Fruit fly (Drosophila melanogaster) whole organism, embryonic: Measurements from ENCODE around the gene CG33111.

Experiments used
- Adf1 ChIP-seq: fragments of 200-800 bp; sonication (Bioruptor generic); IDR thresholded peaks from 2 replicates; pipeline ENCODE4 v1.3.6; 2022; ENCODE audit warnings: missing biosample characterization, missing genetic modification characterization
- Atf3 ChIP-seq: fragments of 200-800 bp; sonication (Bioruptor generic); optimal IDR thresholded peaks from 3 replicates; lab custom pipeline; 2016; ENCODE audit warnings: missing biosample characterization, missing genetic modification characterization
- B-H1 ChIP-seq: fragments of 200-800 bp; sonication (Bioruptor generic); IDR thresholded peaks from 3 replicates; pipeline ENCODE4 v1.3.6; 2022; ENCODE audit warnings: missing biosample characterization, missing genetic modification characterization
- BEAF-32 ChIP-seq: fragments of 200-800 bp; sonication (Bioruptor generic); optimal IDR thresholded peaks from 3 replicates; lab custom pipeline; 2017; ENCODE audit warnings: missing biosample characterization, missing genetic modification characterization, mild to moderate bottlenecking, moderate library complexity, missing genetic modification reagents
- C15 ChIP-seq: fragments of 200-800 bp; sonication (Bioruptor generic); IDR thresholded peaks from 3 replicates; pipeline ENCODE4 v1.3.6; 2022; ENCODE audit warnings: missing biosample characterization, missing genetic modification characterization
- CG10462 ChIP-seq: fragments of 200-800 bp; sonication (Bioruptor generic); optimal IDR thresholded peaks from 2 replicates; lab custom pipeline; 2016; ENCODE audit warnings: missing biosample characterization, missing genetic modification characterization
- CG10543 ChIP-seq: fragments of 200-800 bp; sonication (Bioruptor generic); optimal IDR thresholded peaks from 3 replicates; lab custom pipeline; 2017; ENCODE audit warnings: missing biosample characterization, mild to moderate bottlenecking, missing genetic modification characterization, moderate library complexity
- CG11247 ChIP-seq: fragments of 200-800 bp; sonication (Bioruptor generic); IDR thresholded peaks from 2 replicates; pipeline ENCODE4 v1.3.6; 2022; ENCODE audit warnings: missing biosample characterization, missing genetic modification characterization
- CG11456 ChIP-seq: fragments of 200-800 bp; sonication (Bioruptor generic); IDR thresholded peaks from 3 replicates; pipeline ENCODE4 v1.3.6; 2022; ENCODE audit warnings: missing biosample characterization, missing genetic modification characterization
- CG15073 ChIP-seq: fragments of 200-800 bp; sonication (Bioruptor generic); optimal IDR thresholded peaks from 2 replicates; lab custom pipeline; 2016; ENCODE audit warnings: missing biosample characterization, missing genetic modification characterization
- CG1602 ChIP-seq: fragments of 200-800 bp; sonication (Bioruptor generic); optimal IDR thresholded peaks from 3 replicates; lab custom pipeline; 2016; ENCODE audit warnings: missing biosample characterization, missing genetic modification characterization
- CG17385 ChIP-seq: fragments of 200-800 bp; sonication (Bioruptor generic); optimal IDR thresholded peaks from 3 replicates; lab custom pipeline; 2018; ENCODE audit warnings: missing biosample characterization, mild to moderate bottlenecking, missing genetic modification characterization
- CG2712 ChIP-seq: fragments of 200-800 bp; optimal IDR thresholded peaks from 3 replicates; lab custom pipeline; 2019; ENCODE audit warnings: missing biosample characterization, mild to moderate bottlenecking, missing genetic modification characterization, moderate library complexity
- CG2889 ChIP-seq: fragments of 200-800 bp; sonication (Bioruptor generic); IDR thresholded peaks from 3 replicates; pipeline ENCODE4 v1.3.6; 2022; ENCODE audit warnings: missing biosample characterization, missing genetic modification characterization
- CG3838 ChIP-seq: fragments of 200-800 bp; sonication (Bioruptor generic); optimal IDR thresholded peaks from 3 replicates; lab custom pipeline; 2016; ENCODE audit warnings: missing biosample characterization, missing genetic modification characterization
- CG4404 ChIP-seq: fragments of 200-800 bp; sonication (Bioruptor generic); IDR thresholded peaks from 2 replicates; pipeline ENCODE4 v1.3.6; 2022; ENCODE audit warnings: missing biosample characterization, missing genetic modification characterization
- CG4424 ChIP-seq: fragments of 200-800 bp; sonication (Bioruptor generic); optimal IDR thresholded peaks from 3 replicates; lab custom pipeline; 2016; ENCODE audit warnings: missing biosample characterization, missing genetic modification characterization
- CG4617 ChIP-seq: fragments of 200-800 bp; sonication (Bioruptor generic); optimal IDR thresholded peaks from 3 replicates; lab custom pipeline; 2016; ENCODE audit warnings: missing biosample characterization, missing genetic modification characterization, borderline replicate concordance
- CG4707 ChIP-seq: fragments of 200-800 bp; sonication (Bioruptor generic); optimal IDR thresholded peaks from 2 replicates; lab custom pipeline; 2018; ENCODE audit warnings: missing biosample characterization, mild to moderate bottlenecking, missing genetic modification characterization, moderate library complexity
- CG5180 ChIP-seq: fragments of 200-800 bp; sonication (Bioruptor generic); optimal IDR thresholded peaks from 3 replicates; lab custom pipeline; 2017; ENCODE audit warnings: missing biosample characterization, missing genetic modification characterization, mild to moderate bottlenecking, moderate library complexity, missing genetic modification reagents
- CG5953 ChIP-seq: fragments of 200-800 bp; sonication (Bioruptor generic); IDR thresholded peaks from 2 replicates; pipeline ENCODE4 v1.3.6; 2022; ENCODE audit warnings: missing biosample characterization, missing genetic modification characterization
- CG6272 ChIP-seq: fragments of 200-800 bp; sonication (Bioruptor generic); IDR thresholded peaks from 2 replicates; pipeline ENCODE4 v1.3.6; 2022; ENCODE audit warnings: missing biosample characterization, missing genetic modification characterization
- CG7745 ChIP-seq: fragments of 200-800 bp; sonication (Bioruptor generic); optimal IDR thresholded peaks from 2 replicates; lab custom pipeline; 2018; ENCODE audit warnings: missing biosample characterization, mild to moderate bottlenecking, missing genetic modification characterization, moderate library complexity
- CG7928 ChIP-seq: fragments of 200-800 bp; sonication (Bioruptor generic); optimal IDR thresholded peaks from 2 replicates; lab custom pipeline; 2017; ENCODE audit warnings: missing biosample characterization, mild to moderate bottlenecking, missing genetic modification characterization
- CG9215 ChIP-seq: fragments of 200-800 bp; sonication (Bioruptor generic); IDR thresholded peaks from 2 replicates; pipeline ENCODE4 v1.3.6; 2022; ENCODE audit warnings: missing biosample characterization, missing genetic modification characterization
- CTCF ChIP-seq: fragments of 200-800 bp; sonication (Bioruptor generic); optimal IDR thresholded peaks from 2 replicates; lab custom pipeline; 2017; ENCODE audit warnings: missing biosample characterization, mild to moderate bottlenecking, missing genetic modification characterization, moderate library complexity
- Dfd ChIP-seq, 2 experiments: fragments of >200 bp; optimal IDR thresholded peaks; 2 replicates each; lab custom pipeline; 2017; ENCODE audit warnings: missing biosample characterization in 2 of 2, missing genetic modification characterization in 2 of 2
- Dref ChIP-seq: fragments of 200-800 bp; sonication (Bioruptor generic); IDR thresholded peaks from 2 replicates; pipeline ENCODE4 v1.3.6; 2022; ENCODE audit warnings: missing biosample characterization, missing genetic modification characterization
- Elba2 ChIP-seq: fragments of 200-800 bp; sonication (Bioruptor generic); optimal IDR thresholded peaks from 3 replicates; lab custom pipeline; 2016; ENCODE audit warnings: missing biosample characterization, missing genetic modification characterization
- H2.0 ChIP-seq: fragments of 200-800 bp; sonication (Bioruptor generic); IDR thresholded peaks from 2 replicates; pipeline ENCODE4 v1.3.6; 2022; ENCODE audit warnings: missing biosample characterization, missing genetic modification characterization
- HLH3B ChIP-seq: fragments of 200-800 bp; sonication (Bioruptor generic); IDR thresholded peaks from 2 replicates; pipeline ENCODE4 v1.3.6; 2022; ENCODE audit warnings: missing biosample characterization, missing genetic modification characterization
- HLH4C ChIP-seq: fragments of 200-800 bp; sonication (Bioruptor generic); IDR thresholded peaks from 3 replicates; pipeline ENCODE4 v1.3.6; 2022; ENCODE audit warnings: missing biosample characterization, missing genetic modification characterization; ENCODE audit not compliant: partially characterized antibody
- HmgZ ChIP-seq: fragments of 200-800 bp; sonication (Bioruptor generic); optimal IDR thresholded peaks from 2 replicates; lab custom pipeline; 2018; ENCODE audit warnings: missing biosample characterization, mild to moderate bottlenecking, missing genetic modification characterization
- Hr39 ChIP-seq: fragments of >200 bp; optimal IDR thresholded peaks from 2 replicates; lab custom pipeline; 2017
- Jarid2 ChIP-seq: fragments of 200-800 bp; sonication (Bioruptor generic); optimal IDR thresholded peaks from 3 replicates; lab custom pipeline; 2017; ENCODE audit warnings: mild to moderate bottlenecking, missing biosample characterization, missing genetic modification reagents, missing genetic modification characterization
- Sox100B ChIP-seq: fragments of 200-800 bp; sonication (Bioruptor generic); optimal IDR thresholded peaks from 3 replicates; lab custom pipeline; 2018; ENCODE audit warnings: missing biosample characterization, mild to moderate bottlenecking, missing genetic modification characterization
- Spps ChIP-seq: fragments of 200-800 bp; sonication (Bioruptor generic); optimal IDR thresholded peaks from 2 replicates; lab custom pipeline; 2018; ENCODE audit warnings: missing biosample characterization, mild to moderate bottlenecking, missing genetic modification characterization
- amos ChIP-seq: fragments of 200-800 bp; sonication (Bioruptor generic); IDR thresholded peaks from 2 replicates; pipeline ENCODE4 v1.3.6; 2022; ENCODE audit warnings: missing biosample characterization, missing genetic modification characterization; ENCODE audit not compliant: partially characterized antibody
- da ChIP-seq: fragments of 200-800 bp; sonication (Bioruptor generic); optimal IDR thresholded peaks from 2 replicates; lab custom pipeline; 2016; ENCODE audit warnings: missing biosample characterization, missing genetic modification characterization
- dmrt11E ChIP-seq: fragments of 200-800 bp; sonication (Bioruptor generic); optimal IDR thresholded peaks from 3 replicates; lab custom pipeline; 2018; ENCODE audit warnings: missing biosample characterization, mild to moderate bottlenecking, missing genetic modification characterization, moderate library complexity
- ewg ChIP-seq: fragments of 200-800 bp; sonication (Bioruptor generic); optimal IDR thresholded peaks from 3 replicates; lab custom pipeline; 2017; ENCODE audit warnings: mild to moderate bottlenecking, missing biosample characterization, missing genetic modification reagents, missing genetic modification characterization
- hbn ChIP-seq: fragments of 200-800 bp; sonication (Bioruptor generic); IDR thresholded peaks from 2 replicates; pipeline ENCODE4 v1.3.6; 2022; ENCODE audit warnings: missing biosample characterization, missing genetic modification characterization; ENCODE audit not compliant: partially characterized antibody
- lab ChIP-seq: fragments of 200-800 bp; sonication (Bioruptor generic); optimal IDR thresholded peaks from 3 replicates; lab custom pipeline; 2017; ENCODE audit warnings: missing biosample characterization, missing genetic modification characterization, mild to moderate bottlenecking, moderate library complexity, missing genetic modification reagents
- nom ChIP-seq: fragments of 200-800 bp; sonication (Bioruptor generic); optimal IDR thresholded peaks from 2 replicates; lab custom pipeline; 2017; ENCODE audit warnings: missing biosample characterization, missing genetic modification characterization, mild to moderate bottlenecking, moderate library complexity, missing genetic modification reagents
- pb ChIP-seq: fragments of 200-800 bp; sonication (Bioruptor generic); optimal IDR thresholded peaks from 3 replicates; lab custom pipeline; 2016; ENCODE audit warnings: missing biosample characterization, missing genetic modification characterization
- peb ChIP-seq: fragments of 200-800 bp; sonication (Bioruptor generic); IDR thresholded peaks from 2 replicates; pipeline ENCODE4 v1.3.6; 2022; ENCODE audit warnings: missing biosample characterization, missing genetic modification characterization
- pum ChIP-seq: fragments of 200-800 bp; sonication (Bioruptor generic); optimal IDR thresholded peaks from 2 replicates; lab custom pipeline; 2016; ENCODE audit warnings: missing biosample characterization, missing genetic modification characterization
- ranshi ChIP-seq: fragments of 200-800 bp; sonication (Bioruptor generic); IDR thresholded peaks from 2 replicates; pipeline ENCODE4 v1.3.6; 2022; ENCODE audit warnings: missing biosample characterization, missing genetic modification characterization
- seq ChIP-seq: fragments of 200-800 bp; sonication (Bioruptor generic); IDR thresholded peaks from 2 replicates; pipeline ENCODE4 v1.3.6; 2022; ENCODE audit warnings: missing biosample characterization, missing genetic modification characterization
- sob ChIP-seq: fragments of 200-800 bp; sonication (Bioruptor generic); IDR thresholded peaks from 2 replicates; pipeline ENCODE4 v1.3.6; 2022; ENCODE audit warnings: missing biosample characterization, missing genetic modification characterization
- z ChIP-seq: fragments of 200-800 bp; sonication (Bioruptor generic); IDR thresholded peaks from 3 replicates; pipeline ENCODE4 v1.3.6; 2022; ENCODE audit warnings: missing biosample characterization, missing genetic modification characterization

Gene CG33111

DNA sequence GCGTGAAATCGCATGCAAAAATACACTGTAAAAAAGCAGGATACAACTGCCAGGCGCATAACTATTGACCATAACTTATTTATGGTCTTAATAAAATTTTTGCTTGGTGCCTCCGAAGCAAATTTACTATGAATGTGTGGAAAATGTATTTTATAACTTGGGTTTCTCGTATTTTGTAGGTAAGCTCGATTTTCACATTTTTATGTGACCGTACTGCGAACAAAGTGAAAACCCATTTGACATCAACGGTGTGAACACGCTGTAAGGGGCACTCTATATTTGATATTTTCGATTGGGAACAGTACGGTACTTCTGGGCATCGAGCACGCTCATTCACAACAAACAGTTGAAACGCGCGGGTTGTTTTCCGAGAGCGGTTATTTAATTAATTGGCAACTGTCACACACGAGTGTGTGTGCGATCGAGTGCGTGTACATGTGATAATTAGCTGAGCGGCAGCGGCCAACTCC is 37.5 kb downstream of the CG33111 start, which contains the start of the genes Nup98-96 and mbc (continued):
- TF ChIP-seq CG17385 (GFP tag; lab: Kevin White, UChicago) (peak; percentile 53), CG10543 (GFP tag; lab: Kevin White, UChicago) (peak; percentile 89), da (GFP tag; lab: Kevin White, UChicago) (peak; percentile 77), Dfd (GFP tag; optimal IDR thresholded peaks at IDR 0.05; lab: Kevin White, UChicago) (peak in 1 of 2 experiments; percentile 76), HLH3B (GFP tag; lab: Robert Waterston, UW) (peak; percentile 83), z (GFP tag; lab: Robert Waterston, UW) (peak; percentile 66; the same call in 1 of the 3 replicates), Hr39 (no peak), CG4617 (peak; percentile 95), HLH4C (GFP tag; lab: Robert Waterston, UW) (peak; percentile 54; the same call in 2 of the 3 replicates), CG2889 (peak; percentile 63; the same call in 2 of the 3 replicates), Elba2 (peak; percentile 86), CG9215 (GFP tag; lab: Robert Waterston, UW) (peak; percentile 90), Atf3 (GFP tag; lab: Kevin White, UChicago) (peak; percentile 89), dmrt11E (tag; lab: Kevin White, UChicago) (peak; percentile 83), CG11247 (GFP tag; lab: Robert Waterston, UW) (peak; percentile 79), nom (GFP tag; lab: Kevin White, UChicago) (peak; percentile 75), CG5953 (no peak; the same call in none of the 2 replicates), amos (peak; percentile 39), pum (GFP tag; lab: Kevin White, UChicago) (peak; percentile 95), Dref (GFP tag; lab: Robert Waterston, UW) (peak; percentile 44), CG2712 (tag; lab: Kevin White, UChicago) (peak; percentile 90), CG15073 (GFP tag; lab: Kevin White, UChicago) (no peak), CG10462 (peak; percentile 80), H2.0 (GFP tag; lab: Robert Waterston, UW) (peak; percentile 85), CG4424 (peak; percentile 86), BEAF-32 (GFP tag; lab: Kevin White, UChicago) (peak; percentile 80), CG4404 (GFP tag; lab: Robert Waterston, UW) (peak; percentile 88), ranshi (GFP tag; lab: Robert Waterston, UW) (peak; percentile 84), Spps (tag; lab: Kevin White, UChicago) (peak; percentile 61), CG11456 (GFP tag; lab: Robert Waterston, UW) (peak; percentile 88), CG3838 (peak; percentile 69), peb (GFP tag; lab: Robert Waterston, UW) (peak; percentile 71), Jarid2 (GFP tag; lab: Kevin White, UChicago) (peak; percentile 97), HmgZ (tag; lab: Kevin White, UChicago) (peak; percentile 90), lab (GFP tag; lab: Kevin White, UChicago) (peak; percentile 79), ewg (peak; percentile 86), pb (peak; percentile 76), seq (peak; percentile 76), Adf1 (GFP tag; lab: Robert Waterston, UW) (peak; percentile 56), CG7928 (GFP tag; lab: Kevin White, UChicago) (peak; percentile 63), CTCF (peak; percentile 47), CG5180 (peak; percentile 58), C15 (GFP tag; lab: Robert Waterston, UW) (peak; percentile 62; the same call in 1 of the 3 replicates), CG4707 (GFP tag; lab: Kevin White, UChicago) (peak; percentile 50), CG7745 (tag; lab: Kevin White, UChicago) (peak; percentile 95), B-H1 (GFP tag; lab: Robert Waterston, UW) (peak; percentile 63), CG6272 (GFP tag; lab: Robert Waterston, UW) (peak; percentile 89), CG1602 (peak; percentile 91), sob (peak; percentile 82), hbn (no peak), Sox100B (GFP tag; lab: Kevin White, UChicago) (peak; percentile 31)
